Fruit fly (Drosophila melanogaster) whole organism, embryonic: ENCODE data around the gene kraken.

Experiments used
- Atf3 ChIP-seq: fragments of 200-800 bp; sonication (Bioruptor generic); optimal IDR thresholded peaks from 3 replicates; lab custom pipeline; 2016; ENCODE audit warnings: missing biosample characterization, missing genetic modification characterization
- Blimp-1 ChIP-seq: fragments of 200-800 bp; sonication (Bioruptor generic); optimal IDR thresholded peaks from 3 replicates; lab custom pipeline; 2018; ENCODE audit warnings: missing biosample characterization, missing genetic modification characterization, mild to moderate bottlenecking, moderate library complexity, missing genetic modification reagents
- CG10147 ChIP-seq: fragments of 200-800 bp; sonication (Bioruptor generic); optimal IDR thresholded peaks from 2 replicates; lab custom pipeline; 2019; ENCODE audit warnings: missing biosample characterization, mild to moderate bottlenecking, missing genetic modification characterization, moderate library complexity
- CG11723 ChIP-seq: fragments of 200-800 bp; sonication (Bioruptor generic); optimal IDR thresholded peaks from 2 replicates; lab custom pipeline; 2017; ENCODE audit warnings: missing biosample characterization, mild to moderate bottlenecking, missing genetic modification characterization
- CG12155 ChIP-seq: fragments of 200-800 bp; sonication (Bioruptor generic); optimal IDR thresholded peaks from 3 replicates; lab custom pipeline; 2016; ENCODE audit warnings: missing biosample characterization, missing genetic modification characterization
- CG12219 ChIP-seq: fragments of 200-800 bp; sonication (Bioruptor generic); optimal IDR thresholded peaks from 3 replicates; lab custom pipeline; 2018; ENCODE audit warnings: missing biosample characterization, mild to moderate bottlenecking, missing genetic modification characterization
- CG12299 ChIP-seq: fragments of 200-800 bp; sonication (Bioruptor generic); optimal IDR thresholded peaks from 2 replicates; lab custom pipeline; 2018; ENCODE audit warnings: missing biosample characterization, mild to moderate bottlenecking, missing genetic modification characterization
- CG12769 ChIP-seq: fragments of 200-800 bp; sonication (Bioruptor generic); optimal IDR thresholded peaks from 2 replicates; lab custom pipeline; 2019; ENCODE audit warnings: missing biosample characterization, mild to moderate bottlenecking, missing genetic modification characterization, moderate library complexity
- CG13894 ChIP-seq: fragments of 200-800 bp; sonication (Bioruptor generic); optimal IDR thresholded peaks from 3 replicates; lab custom pipeline; 2018; ENCODE audit warnings: missing biosample characterization, mild to moderate bottlenecking, missing genetic modification characterization, moderate library complexity
- CG14050 ChIP-seq: fragments of 200-800 bp; sonication (Bioruptor generic); IDR thresholded peaks from 3 replicates; pipeline ENCODE4 v1.3.6; 2022; ENCODE audit warnings: missing biosample characterization, missing genetic modification characterization
- CG1529 ChIP-seq: fragments of 200-800 bp; sonication (Bioruptor generic); optimal IDR thresholded peaks from 3 replicates; lab custom pipeline; 2018; ENCODE audit warnings: missing biosample characterization, missing genetic modification characterization
- CG1647 ChIP-seq: fragments of 200-800 bp; sonication (Bioruptor generic); optimal IDR thresholded peaks from 3 replicates; lab custom pipeline; 2016; ENCODE audit warnings: missing biosample characterization, missing genetic modification characterization
- CG16863 ChIP-seq: fragments of 200-800 bp; sonication (Bioruptor generic); optimal IDR thresholded peaks from 3 replicates; lab custom pipeline; 2016; ENCODE audit warnings: missing biosample characterization, missing genetic modification characterization
- CG17328 ChIP-seq: fragments of 200-800 bp; sonication (Bioruptor generic); IDR thresholded peaks from 2 replicates; pipeline ENCODE4 v1.3.6; 2022; ENCODE audit warnings: missing biosample characterization, missing genetic modification characterization
- CG18599 ChIP-seq: fragments of 200-800 bp; sonication (Bioruptor generic); optimal IDR thresholded peaks from 3 replicates; lab custom pipeline; 2017; ENCODE audit warnings: missing biosample characterization, missing genetic modification characterization, mild to moderate bottlenecking, moderate library complexity, missing genetic modification reagents
- CG2712 ChIP-seq: fragments of 200-800 bp; optimal IDR thresholded peaks from 3 replicates; lab custom pipeline; 2019; ENCODE audit warnings: missing biosample characterization, mild to moderate bottlenecking, missing genetic modification characterization, moderate library complexity
- CG3163 ChIP-seq: fragments of 200-800 bp; sonication (Bioruptor generic); optimal IDR thresholded peaks from 3 replicates; lab custom pipeline; 2016; ENCODE audit warnings: missing biosample characterization, missing genetic modification characterization
- CG33213 ChIP-seq: fragments of 200-800 bp; sonication (Bioruptor generic); optimal IDR thresholded peaks from 3 replicates; lab custom pipeline; 2016; ENCODE audit warnings: missing biosample characterization, missing genetic modification characterization
- CG3838 ChIP-seq: fragments of 200-800 bp; sonication (Bioruptor generic); optimal IDR thresholded peaks from 3 replicates; lab custom pipeline; 2016; ENCODE audit warnings: missing biosample characterization, missing genetic modification characterization
- CG3995 ChIP-seq: fragments of 200-800 bp; sonication (Bioruptor generic); optimal IDR thresholded peaks from 3 replicates; lab custom pipeline; 2016; ENCODE audit warnings: missing biosample characterization, missing genetic modification characterization
- CG4360 ChIP-seq: fragments of 200-800 bp; sonication (Bioruptor generic); IDR thresholded peaks from 2 replicates; pipeline ENCODE4 v1.3.6; 2022; ENCODE audit warnings: missing biosample characterization, missing genetic modification characterization
- CG4424 ChIP-seq: fragments of 200-800 bp; sonication (Bioruptor generic); optimal IDR thresholded peaks from 3 replicates; lab custom pipeline; 2016; ENCODE audit warnings: missing biosample characterization, missing genetic modification characterization
- CG6175 ChIP-seq: fragments of 200-800 bp; sonication (Bioruptor generic); IDR thresholded peaks from 3 replicates; pipeline ENCODE4 v1.3.6; 2022; ENCODE audit warnings: missing biosample characterization, missing genetic modification characterization
- CG6765 ChIP-seq: fragments of 200-800 bp; sonication (Bioruptor generic); optimal IDR thresholded peaks from 3 replicates; lab custom pipeline; 2017; ENCODE audit warnings: missing biosample characterization, mild to moderate bottlenecking, missing genetic modification characterization
- CG8388 ChIP-seq: fragments of 200-800 bp; sonication (Bioruptor generic); optimal IDR thresholded peaks from 2 replicates; lab custom pipeline; 2019; ENCODE audit warnings: missing biosample characterization, mild to moderate bottlenecking, missing genetic modification characterization, moderate library complexity
- CG9437 ChIP-seq: fragments of 200-800 bp; sonication (Bioruptor generic); optimal IDR thresholded peaks from 2 replicates; lab custom pipeline; 2018; ENCODE audit warnings: missing biosample characterization, mild to moderate bottlenecking, missing genetic modification characterization
- CkIIα-i1 ChIP-seq: fragments of 200-800 bp; sonication (Bioruptor generic); IDR thresholded peaks from 2 replicates; pipeline ENCODE4 v1.3.6; 2022; ENCODE audit warnings: missing biosample characterization, missing genetic modification characterization
- Doc2 ChIP-seq: fragments of 200-800 bp; sonication (Bioruptor generic); IDR thresholded peaks from 2 replicates; pipeline ENCODE4 v1.3.6; 2022; ENCODE audit warnings: missing biosample characterization, missing genetic modification characterization
- ERR ChIP-seq: fragments of 200-800 bp; sonication (Bioruptor generic); optimal IDR thresholded peaks from 2 replicates; lab custom pipeline; 2016; ENCODE audit warnings: missing biosample characterization, missing genetic modification characterization
- Fer3 ChIP-seq: fragments of 200-800 bp; sonication (Bioruptor generic); optimal IDR thresholded peaks from 2 replicates; lab custom pipeline; 2018; ENCODE audit warnings: missing biosample characterization, mild to moderate bottlenecking, missing genetic modification characterization, moderate library complexity
- Hmx ChIP-seq: fragments of 200-800 bp; sonication (Bioruptor generic); optimal IDR thresholded peaks from 2 replicates; lab custom pipeline; 2016; ENCODE audit warnings: missing biosample characterization, missing genetic modification characterization
- Jarid2 ChIP-seq: fragments of 200-800 bp; sonication (Bioruptor generic); optimal IDR thresholded peaks from 3 replicates; lab custom pipeline; 2017; ENCODE audit warnings: mild to moderate bottlenecking, missing biosample characterization, missing genetic modification reagents, missing genetic modification characterization
- Lpt ChIP-seq: fragments of >200 bp; optimal IDR thresholded peaks from 2 replicates; lab custom pipeline; 2018; ENCODE audit warnings: missing biosample characterization, missing genetic modification characterization
- Spps ChIP-seq: fragments of 200-800 bp; sonication (Bioruptor generic); optimal IDR thresholded peaks from 2 replicates; lab custom pipeline; 2018; ENCODE audit warnings: missing biosample characterization, mild to moderate bottlenecking, missing genetic modification characterization
- cato ChIP-seq: fragments of 200-800 bp; sonication (Bioruptor generic); optimal IDR thresholded peaks from 2 replicates; lab custom pipeline; 2016; ENCODE audit warnings: missing biosample characterization, missing genetic modification characterization, borderline replicate concordance
- chinmo ChIP-seq: fragments of 200-800 bp; sonication (Bioruptor generic); IDR thresholded peaks from 4 replicates; pipeline ENCODE4 v1.3.6; 2022; ENCODE audit warnings: missing biosample characterization, missing genetic modification characterization; ENCODE audit not compliant: partially characterized antibody
- crp ChIP-seq, 2 experiments: fragments of 200-800 bp; sonication (Bioruptor generic); optimal IDR thresholded peaks; 2 replicates in 1 of 2; 3 replicates in 1 of 2; lab custom pipeline; 2017; ENCODE audit warnings: missing biosample characterization in 2 of 2, missing genetic modification characterization in 2 of 2, mild to moderate bottlenecking in 1 of 2, moderate library complexity in 1 of 2
- dmrt99B ChIP-seq: fragments of 200-800 bp; sonication (Bioruptor generic); optimal IDR thresholded peaks from 2 replicates; lab custom pipeline; 2018; ENCODE audit warnings: missing biosample characterization, mild to moderate bottlenecking, missing genetic modification characterization, moderate library complexity
- fd102C ChIP-seq: fragments of 200-800 bp; sonication (Bioruptor generic); optimal IDR thresholded peaks from 2 replicates; lab custom pipeline; 2018; ENCODE audit warnings: missing biosample characterization, mild to moderate bottlenecking, missing genetic modification characterization, moderate library complexity
- fru ChIP-seq: fragments of >200 bp; optimal IDR thresholded peaks from 2 replicates; lab custom pipeline; 2017
- klu ChIP-seq: fragments of 200-800 bp; sonication (Bioruptor generic); IDR thresholded peaks from 2 replicates; pipeline ENCODE4 v1.3.6; 2022; ENCODE audit warnings: missing biosample characterization, missing genetic modification characterization
- lilli ChIP-seq: fragments of 200-800 bp; sonication (Bioruptor generic); optimal IDR thresholded peaks from 3 replicates; lab custom pipeline; 2016; ENCODE audit warnings: missing biosample characterization, missing genetic modification characterization
- mam ChIP-seq: fragments of 200-800 bp; sonication (Bioruptor generic); optimal IDR thresholded peaks from 3 replicates; lab custom pipeline; 2016; ENCODE audit warnings: missing biosample characterization, missing genetic modification characterization
- mld ChIP-seq: fragments of 200-800 bp; sonication (Bioruptor generic); IDR thresholded peaks from 3 replicates; pipeline ENCODE4 v1.3.6; 2022; ENCODE audit warnings: missing biosample characterization, missing genetic modification characterization; ENCODE audit not compliant: partially characterized antibody
- nerfin-2 ChIP-seq: fragments of 200-800 bp; sonication (Bioruptor generic); IDR thresholded peaks from 2 replicates; pipeline ENCODE4 v1.3.6; 2022; ENCODE audit warnings: missing biosample characterization, missing genetic modification characterization; ENCODE audit not compliant: partially characterized antibody
- onecut ChIP-seq: fragments of 200-800 bp; sonication (Bioruptor generic); IDR thresholded peaks from 2 replicates; pipeline ENCODE4 v1.3.6; 2022; ENCODE audit warnings: missing biosample characterization, missing genetic modification characterization
- otp ChIP-seq: fragments of 200-800 bp; sonication (Bioruptor generic); IDR thresholded peaks from 3 replicates; pipeline ENCODE4, ENCODE4 v1.3.6; 2022; ENCODE audit warnings: missing biosample characterization, missing genetic modification characterization
- pita ChIP-seq: fragments of 200-800 bp; sonication (Bioruptor generic); optimal IDR thresholded peaks from 2 replicates; lab custom pipeline; 2017; ENCODE audit warnings: missing biosample characterization, mild to moderate bottlenecking, missing genetic modification characterization
- sens ChIP-seq: fragments of 200-800 bp; sonication (Bioruptor generic); peaks from one replicate; lab custom pipeline; 2016; ENCODE audit warnings: missing biosample characterization, missing genetic modification characterization

kraken gene

dm6 chr2L:845341-846004 is 7.1 kb upstream of the kraken start (continued):
- TF ChIP-seq Jarid2 (no peak), Fer3 (tag; lab: Kevin White, UChicago) (peak; percentile 91), CG12299 (peak; percentile 41), CG33213 (peak; percentile 83), klu (GFP tag; lab: Robert Waterston, UW) (peak; percentile 69), Doc2 (0 out of 2 replicates have a peak, but pooled peaks have one; percentile 40), CG1647 (GFP tag; lab: Kevin White, UChicago) (peak; percentile 88), Hmx (no peak), CG6765 (GFP tag; lab: Kevin White, UChicago) (peak; percentile 83), ERR (peak; percentile 85), CG4424 (peak; percentile 78), Atf3 (peak; percentile 81), CG2712 (tag; lab: Kevin White, UChicago) (peak; percentile 87), fd102C (GFP tag; lab: Kevin White, UChicago) (no peak), CG8388 (GFP tag; lab: Kevin White, UChicago) (peak; percentile 73), CG17328 (peak; percentile 84), CG12219 (GFP tag; lab: Kevin White, UChicago) (peak; percentile 88), dmrt99B (tag; lab: Kevin White, UChicago) (peak; percentile 92), CG11723 (GFP tag; lab: Kevin White, UChicago) (peak; percentile 72), sens (GFP tag; lab: Kevin White, UChicago) (peak; percentile 96), onecut (GFP tag; lab: Robert Waterston, UW) (peak; percentile 76), CG3995 (peak; percentile 31), cato (GFP tag; lab: Kevin White, UChicago) (peak; percentile 48), CG10147 (GFP tag; lab: Kevin White, UChicago) (peak; percentile 83), mld (GFP tag; lab: Robert Waterston, UW) (no peak), crp (GFP tag; optimal IDR thresholded peaks at IDR 0.05; lab: Kevin White, UChicago) (peak in 1 of 2 experiments; percentile 64), nerfin-2 (GFP tag; lab: Robert Waterston, UW) (no peak), mam (GFP tag; lab: Kevin White, UChicago) (peak; percentile 90), Lpt (GFP tag; lab: Kevin White, UChicago) (no peak), CkIIα-i1 (0 out of 2 replicates have a peak, but pooled peaks have one; percentile 33), CG1529 (GFP tag; lab: Kevin White, UChicago) (peak; percentile 79), Spps (tag; lab: Kevin White, UChicago) (peak; percentile 6), CG12769 (peak; percentile 95), fru (lab: Kevin White, UChicago) (no peak), CG16863 (peak; percentile 88), chinmo (GFP tag; lab: Robert Waterston, UW) (peak; percentile 83; the same call in 3 of the 4 replicates), otp (peak; percentile 85), pita (no peak), CG4360 (GFP tag; lab: Robert Waterston, UW) (peak; percentile 63), CG14050 (GFP tag; lab: Robert Waterston, UW) (peak; percentile 88), CG13894 (tag; lab: Kevin White, UChicago) (peak; percentile 48), CG9437 (GFP tag; lab: Kevin White, UChicago) (peak; percentile 75), lilli (peak; percentile 88), CG3838 (GFP tag; lab: Kevin White, UChicago) (peak; percentile 50), CG12155 (GFP tag; lab: Kevin White, UChicago) (peak; percentile 79), CG3163 (GFP tag; lab: Kevin White, UChicago) (peak; percentile 86), CG6175 (peak; percentile 83), CG18599 (peak; percentile 91), Blimp-1 (GFP tag; lab: Kevin White, UChicago) (peak; percentile 86)
